Worm (Caenorhabditis elegans): ENCODE data around the gene T24E12.10.

DNA sequence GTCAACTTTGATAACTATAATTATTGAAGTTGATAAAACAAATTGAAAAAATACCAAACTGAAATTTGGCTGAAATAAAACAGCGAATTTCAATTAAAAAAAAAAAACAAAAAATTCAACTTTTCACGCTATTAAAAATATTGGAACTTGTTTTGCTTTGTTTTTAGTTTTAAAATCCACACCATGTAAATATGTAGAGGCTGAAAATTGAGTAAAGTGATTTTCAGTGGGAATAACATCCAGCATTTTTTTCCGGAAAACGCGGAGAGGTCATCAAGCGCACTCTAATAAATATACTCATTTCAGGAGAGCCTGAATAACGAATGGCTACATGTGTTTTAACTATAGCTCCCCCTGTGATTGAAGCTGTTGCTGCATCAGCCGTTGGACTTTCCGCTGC lies 19.4 kb downstream of the T24E12.10 start, which contains the start of gene rcd-1:
- TF ChIP-seq pha-4 (tag; optimal IDR thresholded peaks at IDR 0.05), result no peak
- no peak for TF ChIP-seq pqm-1 (tag; optimal IDR thresholded peaks at IDR 0.05)
- no peak for TF ChIP-seq ttx-3 (tag; optimal IDR thresholded peaks at IDR 0.05)
- TF ChIP-seq Y22D7AL.16 (tag; optimal IDR thresholded peaks at IDR 0.05), result no peak
- TF ChIP-seq dmd-4 (tag; optimal IDR thresholded peaks at IDR 0.05; ENCODE audit: borderline replicate concordance), result no peak
- TF ChIP-seq sdc-2 (tag; optimal IDR thresholded peaks at IDR 0.05), result no peak
- no peak for TF ChIP-seq rnt-1 (tag; optimal IDR thresholded peaks at IDR 0.05)
- no peak for TF ChIP-seq hlh-6 (tag; optimal IDR thresholded peaks at IDR 0.05)
